1 fruit fly cellular context compared by ENCODE assay signal in the genomic region with DNA sequence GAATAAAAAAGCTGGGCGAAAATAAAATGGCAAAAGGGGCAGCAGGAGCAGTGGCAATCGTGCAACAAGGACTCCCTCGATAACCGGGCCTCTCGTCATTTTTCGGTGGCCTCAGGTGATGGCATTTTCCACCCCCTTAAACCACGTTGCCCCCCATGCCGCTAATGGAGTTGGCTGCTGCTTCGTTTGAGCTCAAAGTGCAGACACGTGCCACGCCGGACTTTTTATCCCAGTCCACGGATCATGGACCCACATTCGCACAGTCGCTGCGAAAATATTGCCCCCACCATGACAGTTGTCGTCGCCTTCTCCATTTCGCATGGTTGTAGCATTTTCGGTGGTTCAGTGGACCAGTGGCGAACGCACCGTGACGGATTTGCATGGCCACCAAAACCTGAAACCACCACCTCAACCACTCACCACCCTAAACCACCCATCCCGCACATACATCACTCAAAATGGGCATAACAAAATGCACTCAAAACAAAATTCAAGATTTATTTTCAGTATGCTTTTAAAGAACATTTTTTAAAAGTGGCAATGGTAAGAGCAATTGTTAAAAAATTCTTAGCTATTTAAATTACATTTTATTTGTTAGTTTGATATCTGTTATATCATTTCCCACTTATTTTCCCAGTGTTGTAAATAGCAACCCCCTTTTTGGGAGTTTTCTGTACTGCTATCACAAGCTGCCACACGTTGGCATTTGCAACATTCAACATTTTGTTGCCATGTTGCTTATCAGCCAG.
TF ChIP-seq lines count a peak whose summit lies in the region.

No protein-coding gene starts in this region.

TF ChIP-seq in whole organism, embryonic, 481 proteins besides CTCF, POLR2A, EP300 and RAD21 (continued from another document and continues in another):
- TF ChIP-seq CG10321 (GFP tag; IDR thresholded peaks at IDR 0.05; lab: Robert Waterston, UW) (no peak), CG12659 (GFP tag; optimal IDR thresholded peaks at IDR 0.05; lab: Kevin White, UChicago) (peak; percentile 58), jumu (GFP tag; optimal IDR thresholded peaks at IDR 0.05; lab: Kevin White, UChicago) (peak; percentile 45), wek (GFP tag; optimal IDR thresholded peaks at IDR 0.05; lab: Kevin White, UChicago) (no peak), CG16815 (GFP tag; optimal IDR thresholded peaks at IDR 0.05; lab: Kevin White, UChicago) (peak; percentile 25), CG15601 (tag; optimal IDR thresholded peaks at IDR 0.05; lab: Kevin White, UChicago) (peak; percentile 85), ttk (GFP tag; IDR thresholded peaks at IDR 0.05; lab: Robert Waterston, UW) (peak; percentile 47), row (GFP tag; IDR thresholded peaks at IDR 0.05; lab: Robert Waterston, UW) (peak; percentile 88), unc-4 (GFP tag; IDR thresholded peaks at IDR 0.05; lab: Robert Waterston, UW; ENCODE audit: partially characterized antibody) (no peak), Awh (GFP tag; IDR thresholded peaks at IDR 0.05; lab: Robert Waterston, UW) (peak; percentile 68), CG15011 (GFP tag; optimal IDR thresholded peaks at IDR 0.05; lab: Kevin White, UChicago) (peak; percentile 24), bigmax (GFP tag; optimal IDR thresholded peaks at IDR 0.05; lab: Kevin White, UChicago) (no peak), eve (GFP tag; optimal IDR thresholded peaks at IDR 0.05; lab: Kevin White, UChicago) (peak in 1 of 2 experiments; percentile 89), CG2129 (GFP tag; IDR thresholded peaks at IDR 0.05; lab: Robert Waterston, UW; ENCODE audit: partially characterized antibody) (no peak), Dref (GFP tag; IDR thresholded peaks at IDR 0.05; lab: Robert Waterston, UW) (no peak), Med (GFP tag; lab: Kevin White, UChicago) (peak; percentile 88), bcd (GFP tag; optimal IDR thresholded peaks at IDR 0.05; lab: Kevin White, UChicago) (peak; percentile 50), D (optimal IDR thresholded peaks at IDR 0.05; lab: Kevin White, UChicago) (no peak), D (GFP tag; optimal IDR thresholded peaks at IDR 0.05; lab: Kevin White, UChicago) (peak; percentile 76), run (tag; optimal IDR thresholded peaks at IDR 0.05; lab: Kevin White, UChicago) (peak; percentile 64), CG4424 (GFP tag; optimal IDR thresholded peaks at IDR 0.05; lab: Kevin White, UChicago) (peak; percentile 65), CG7556 (GFP tag; optimal IDR thresholded peaks at IDR 0.05; lab: Kevin White, UChicago) (peak; percentile 84), CG16779 (GFP tag; IDR thresholded peaks at IDR 0.05; lab: Robert Waterston, UW) (no peak), ash1 (GFP tag; optimal IDR thresholded peaks at IDR 0.05; lab: Kevin White, UChicago) (no peak), CG7987 (GFP tag; optimal IDR thresholded peaks at IDR 0.05; lab: Kevin White, UChicago) (peak; percentile 1), CG4854 (GFP tag; optimal IDR thresholded peaks at IDR 0.05; lab: Kevin White, UChicago) (peak; percentile 37), gsb-n (tag; optimal IDR thresholded peaks at IDR 0.05; lab: Kevin White, UChicago) (peak; percentile 93), cwo (GFP tag; optimal IDR thresholded peaks at IDR 0.05; lab: Kevin White, UChicago) (peak; percentile 67), CG8765 (GFP tag; IDR thresholded peaks at IDR 0.05; lab: Robert Waterston, UW) (no peak), CG10979 (tag; optimal IDR thresholded peaks at IDR 0.05; lab: Kevin White, UChicago) (peak; percentile 88), CG14860 (GFP tag; IDR thresholded peaks at IDR 0.05; lab: Robert Waterston, UW; ENCODE audit: partially characterized antibody) (no peak), pfk (GFP tag; optimal IDR thresholded peaks at IDR 0.05; lab: Kevin White, UChicago) (no peak), zf30C (GFP tag; optimal IDR thresholded peaks at IDR 0.05; lab: Kevin White, UChicago) (peak; percentile 72), CG2712 (tag; optimal IDR thresholded peaks at IDR 0.05; lab: Kevin White, UChicago) (peak; percentile 86), yki (optimal IDR thresholded peaks at IDR 0.05; lab: Kevin White, UChicago) (no peak), chm (GFP tag; IDR thresholded peaks at IDR 0.05; lab: Robert Waterston, UW) (peak; percentile 76), CG4328 (GFP tag; optimal IDR thresholded peaks at IDR 0.05; lab: Kevin White, UChicago) (peak; percentile 36), BtbVII (GFP tag; optimal IDR thresholded peaks at IDR 0.05; lab: Kevin White, UChicago) (peak; percentile 52), chn (GFP tag; optimal IDR thresholded peaks at IDR 0.05; lab: Kevin White, UChicago) (peak; percentile 31), dysf (GFP tag; IDR thresholded peaks at IDR 0.05; lab: Robert Waterston, UW) (peak; percentile 79), Ada2b (GFP tag; IDR thresholded peaks at IDR 0.05; lab: Robert Waterston, UW) (peak; percentile 56), CG18011 (GFP tag; optimal IDR thresholded peaks at IDR 0.05; lab: Kevin White, UChicago) (peak; percentile 28), sim (GFP tag; IDR thresholded peaks at IDR 0.05; lab: Robert Waterston, UW) (0 out of 2 replicates have a peak, but pooled peaks have one; percentile 38), Pdp1 (GFP tag; optimal IDR thresholded peaks at IDR 0.05; lab: Kevin White, UChicago) (peak; percentile 52 to 58), shn (GFP tag; optimal IDR thresholded peaks at IDR 0.05; lab: Kevin White, UChicago) (peak; percentile 16), bsh (GFP tag; optimal IDR thresholded peaks at IDR 0.05; lab: Kevin White, UChicago) (peak in 1 of 2 experiments; percentile 92), wdn (GFP tag; IDR thresholded peaks at IDR 0.05; lab: Robert Waterston, UW) (no peak), D19A (tag; optimal IDR thresholded peaks at IDR 0.05; lab: Kevin White, UChicago) (peak; percentile 83), Xrp1 (GFP tag; IDR thresholded peaks at IDR 0.05; lab: Robert Waterston, UW) (peak; percentile 88), crc (GFP tag; optimal IDR thresholded peaks at IDR 0.05; lab: Kevin White, UChicago) (peak; percentile 31), CG2202 (tag; optimal IDR thresholded peaks at IDR 0.05; lab: Kevin White, UChicago) (peak; percentile 75), CG34376 (GFP tag; optimal IDR thresholded peaks at IDR 0.05; lab: Kevin White, UChicago) (no peak), en (GFP tag; optimal IDR thresholded peaks at IDR 0.05; lab: Kevin White, UChicago) (peak; percentile 44), so (GFP tag; IDR thresholded peaks at IDR 0.05; lab: Robert Waterston, UW) (peak; percentile 72; the same call in 2 of the 3 replicates), stc (GFP tag; IDR thresholded peaks at IDR 0.05; lab: Robert Waterston, UW) (peak; percentile 65; the same call in 1 of the 2 replicates), vnd (GFP tag; IDR thresholded peaks at IDR 0.05; lab: Robert Waterston, UW; ENCODE audit: partially characterized antibody) (no peak), CG2678 (tag; optimal IDR thresholded peaks at IDR 0.05; lab: Kevin White, UChicago) (peak; percentile 89), CG7372 (GFP tag; IDR thresholded peaks at IDR 0.05; lab: Robert Waterston, UW) (peak; percentile 27; the same call in 1 of the 2 replicates), CG3726 (GFP tag; IDR thresholded peaks at IDR 0.05; lab: Robert Waterston, UW) (no peak), Usf (GFP tag; optimal IDR thresholded peaks at IDR 0.05; lab: Kevin White, UChicago) (peak; percentile 2), tap (tag; optimal IDR thresholded peaks at IDR 0.05; lab: Kevin White, UChicago) (peak; percentile 72), bowl (GFP tag; IDR thresholded peaks at IDR 0.05; lab: Robert Waterston, UW) (0 out of 2 replicates have a peak, but pooled peaks have one; percentile 35), CG34422 (GFP tag; IDR thresholded peaks at IDR 0.05; lab: Robert Waterston, UW) (peak; percentile 67; the same call in 2 of the 3 replicates), MTF-1 (GFP tag; optimal IDR thresholded peaks at IDR 0.05; lab: Kevin White, UChicago; ENCODE audit: borderline replicate concordance) (peak; percentile 4), sc (optimal IDR thresholded peaks at IDR 0.05; lab: Kevin White, UChicago) (no peak), sc (GFP tag; optimal IDR thresholded peaks at IDR 0.05; lab: Kevin White, UChicago) (peak; percentile 71), CG18764 (GFP tag; optimal IDR thresholded peaks at IDR 0.05; lab: Kevin White, UChicago) (peak; percentile 43), Atf3 (GFP tag; optimal IDR thresholded peaks at IDR 0.05; lab: Kevin White, UChicago) (peak; percentile 38), Lim3 (GFP tag; IDR thresholded peaks at IDR 0.05; lab: Robert Waterston, UW) (no peak), CG6254 (GFP tag; optimal IDR thresholded peaks at IDR 0.05; lab: Kevin White, UChicago) (peak; percentile 54), Hand (GFP tag; optimal IDR thresholded peaks at IDR 0.05; lab: Kevin White, UChicago) (peak; percentile 22), CG11723 (GFP tag; optimal IDR thresholded peaks at IDR 0.05; lab: Kevin White, UChicago) (no peak), Bdp1 (GFP tag; optimal IDR thresholded peaks at IDR 0.05; lab: Kevin White, UChicago) (peak; percentile 6), CG15073 (GFP tag; optimal IDR thresholded peaks at IDR 0.05; lab: Kevin White, UChicago) (peak; percentile 50), CG12769 (tag; optimal IDR thresholded peaks at IDR 0.05; lab: Kevin White, UChicago) (peak; percentile 78), tx (GFP tag; optimal IDR thresholded peaks at IDR 0.05; lab: Kevin White, UChicago) (peak; percentile 38), ase (GFP tag; IDR thresholded peaks at IDR 0.05; lab: Robert Waterston, UW) (0 out of 3 replicates have a peak, but pooled peaks have one; percentile 40), CG11085 (GFP tag; IDR thresholded peaks at IDR 0.05; lab: Robert Waterston, UW) (no peak), Sox102F (GFP tag; optimal IDR thresholded peaks at IDR 0.05; lab: Kevin White, UChicago) (peak; percentile 86), CG8924 (tag; optimal IDR thresholded peaks at IDR 0.05; lab: Kevin White, UChicago) (peak; percentile 86), CG5245 (GFP tag; optimal IDR thresholded peaks at IDR 0.05; lab: Kevin White, UChicago) (peak; percentile 49), Lhr (GFP tag; optimal IDR thresholded peaks at IDR 0.05; lab: Kevin White, UChicago) (peak; percentile 14), CG8388 (GFP tag; optimal IDR thresholded peaks at IDR 0.05; lab: Kevin White, UChicago) (peak; percentile 77), gcm (GFP tag; optimal IDR thresholded peaks at IDR 0.05; lab: Kevin White, UChicago) (peak; percentile 72), CG13894 (tag; optimal IDR thresholded peaks at IDR 0.05; lab: Kevin White, UChicago) (peak; percentile 35), gro (GFP tag; optimal IDR thresholded peaks at IDR 0.05; lab: Kevin White, UChicago) (peak; percentile 7), nau (GFP tag; optimal IDR thresholded peaks at IDR 0.05; lab: Kevin White, UChicago) (peak; percentile 67), pita (GFP tag; optimal IDR thresholded peaks at IDR 0.05; lab: Kevin White, UChicago) (no peak), tgo (GFP tag; IDR thresholded peaks at IDR 0.05; lab: Robert Waterston, UW) (peak; percentile 76), trem (tag; optimal IDR thresholded peaks at IDR 0.05; lab: Kevin White, UChicago) (peak; percentile 73), CG13775 (GFP tag; optimal IDR thresholded peaks at IDR 0.05; lab: Kevin White, UChicago) (peak; percentile 48), CG17385 (GFP tag; optimal IDR thresholded peaks at IDR 0.05; lab: Kevin White, UChicago) (peak; percentile 69), CG10959 (GFP tag; IDR thresholded peaks at IDR 0.05; lab: Robert Waterston, UW) (peak; percentile 54; the same call in 1 of the 2 replicates), dati (GFP tag; IDR thresholded peaks at IDR 0.05; lab: Robert Waterston, UW) (no peak), CG1603 (tag; optimal IDR thresholded peaks at IDR 0.05; lab: Kevin White, UChicago) (peak; percentile 77), CG10431 (GFP tag; optimal IDR thresholded peaks at IDR 0.05; lab: Kevin White, UChicago) (no peak), H15 (GFP tag; IDR thresholded peaks at IDR 0.05; lab: Robert Waterston, UW) (peak; percentile 67; the same call in 2 of the 3 replicates), CG1832 (GFP tag; optimal IDR thresholded peaks at IDR 0.05; lab: Kevin White, UChicago) (no peak), Atf6 (GFP tag; IDR thresholded peaks at IDR 0.05; lab: Robert Waterston, UW) (peak; percentile 47; the same call in 1 of the 2 replicates), ftz-f1 (GFP tag; optimal IDR thresholded peaks at IDR 0.05; lab: Kevin White, UChicago) (no peak), br (optimal IDR thresholded peaks at IDR 0.05; lab: Kevin White, UChicago) (no peak), CG31224 (GFP tag; IDR thresholded peaks at IDR 0.05; lab: Robert Waterston, UW) (no peak), CG18599 (GFP tag; optimal IDR thresholded peaks at IDR 0.05; lab: Kevin White, UChicago) (peak; percentile 82), Elba2 (GFP tag; optimal IDR thresholded peaks at IDR 0.05; lab: Kevin White, UChicago) (no peak), ac (GFP tag; optimal IDR thresholded peaks at IDR 0.05; lab: Kevin White, UChicago) (no peak), pan (optimal IDR thresholded peaks at IDR 0.05; lab: Kevin White, UChicago) (no peak), pan (GFP tag; optimal IDR thresholded peaks at IDR 0.05 in 1 of 2, IDR thresholded peaks at IDR 0.05 in 1 of 2) (peak in 1 of 2 experiments; percentile 79), nom (GFP tag; optimal IDR thresholded peaks at IDR 0.05; lab: Kevin White, UChicago) (no peak), Gsc (GFP tag; IDR thresholded peaks at IDR 0.05; lab: Robert Waterston, UW) (no peak), Rx (GFP tag; IDR thresholded peaks at IDR 0.05; lab: Robert Waterston, UW) (no peak; the same call in 1 of the 2 replicates), CG12219 (GFP tag; optimal IDR thresholded peaks at IDR 0.05; lab: Kevin White, UChicago) (peak; percentile 71), CG8290 (GFP tag; optimal IDR thresholded peaks at IDR 0.05; lab: Kevin White, UChicago) (peak; percentile 2), CG8290 (tag; optimal IDR thresholded peaks at IDR 0.05; lab: Kevin White, UChicago) (peak in 1 of 2 experiments; percentile 37), CG15514 (GFP tag; optimal IDR thresholded peaks at IDR 0.05; lab: Kevin White, UChicago) (peak; percentile 36), crp (GFP tag; optimal IDR thresholded peaks at IDR 0.05; lab: Kevin White, UChicago) (peak in 1 of 2 experiments; percentile 16), CG17361 (GFP tag; IDR thresholded peaks at IDR 0.05; lab: Robert Waterston, UW) (peak; percentile 79), slbo (GFP tag; IDR thresholded peaks at IDR 0.05; lab: Robert Waterston, UW) (peak; percentile 56), Trl (optimal IDR thresholded peaks at IDR 0.05; lab: Kevin White, UChicago) (no peak), Trl (GFP tag; optimal IDR thresholded peaks at IDR 0.05; lab: Kevin White, UChicago) (peak; percentile 61), Scr (GFP tag; IDR thresholded peaks at IDR 0.05; lab: Robert Waterston, UW; ENCODE audit: partially characterized antibody) (no peak), Xbp1 (GFP tag; optimal IDR thresholded peaks at IDR 0.05; lab: Kevin White, UChicago) (peak; percentile 72)
